Fruit fly (Drosophila melanogaster) whole organism, adult: Measurements from ENCODE around the gene Tat.

ENCODE experiments used
- CG11617 ChIP-seq: fragments of 200-800 bp; sonication (Bioruptor generic); optimal IDR thresholded peaks from 2 replicates; lab custom pipeline; 2017; ENCODE audit warnings: mild to moderate bottlenecking, missing biosample characterization, missing genetic modification reagents, missing genetic modification characterization
- CG12768 ChIP-seq: fragments of 200-800 bp; sonication (Bioruptor generic); optimal IDR thresholded peaks from 2 replicates; lab custom pipeline; 2017; ENCODE audit warnings: missing biosample characterization, missing genetic modification characterization, mild to moderate bottlenecking, moderate library complexity, missing genetic modification reagents
- CG1620 ChIP-seq: fragments of 200-800 bp; sonication (Bioruptor generic); optimal IDR thresholded peaks from 2 replicates; lab custom pipeline; 2016; ENCODE audit warnings: missing biosample characterization, missing genetic modification characterization
- Clk ChIP-seq: fragments of 200-800 bp; sonication (Bioruptor generic); optimal IDR thresholded peaks from 2 replicates; lab custom pipeline; 2017; ENCODE audit warnings: missing biosample characterization, missing genetic modification characterization
- Crg-1 ChIP-seq: fragments of 200-800 bp; sonication (Bioruptor generic); optimal IDR thresholded peaks from 2 replicates; lab custom pipeline; 2016; ENCODE audit warnings: missing biosample characterization, missing genetic modification characterization
- Hr96 ChIP-seq: fragments of 200-800 bp; sonication (Bioruptor generic); optimal IDR thresholded peaks from 2 replicates; lab custom pipeline; 2016; ENCODE audit warnings: missing biosample characterization, missing genetic modification characterization
- bab1 ChIP-seq: fragments of 200-800 bp; sonication (Bioruptor generic); optimal IDR thresholded peaks from 3 replicates; lab custom pipeline; 2019; ENCODE audit warnings: missing biosample characterization, mild to moderate bottlenecking, missing genetic modification characterization, moderate library complexity
- cic ChIP-seq: fragments of 200-800 bp; sonication (Bioruptor generic); optimal IDR thresholded peaks from 2 replicates; lab custom pipeline; 2017; ENCODE audit warnings: missing biosample characterization, mild to moderate bottlenecking, missing genetic modification characterization, moderate library complexity
- cnc ChIP-seq, 2 experiments: fragments of >200 bp; optimal IDR thresholded peaks; 2 replicates each; lab custom pipeline; 2017
- pad ChIP-seq: fragments of 200-800 bp; sonication (Bioruptor generic); optimal IDR thresholded peaks from 3 replicates; lab custom pipeline; 2017; ENCODE audit warnings: missing biosample characterization, missing genetic modification characterization, mild to moderate bottlenecking, moderate library complexity, missing genetic modification reagents
- tj ChIP-seq: fragments of 200-800 bp; sonication (Bioruptor generic); optimal IDR thresholded peaks from 3 replicates; lab custom pipeline; 2017; ENCODE audit warnings: missing biosample characterization, mild to moderate bottlenecking, missing genetic modification characterization, moderate library complexity
- toe ChIP-seq: fragments of 200-800 bp; sonication (Bioruptor generic); optimal IDR thresholded peaks from 2 replicates; lab custom pipeline; 2016; ENCODE audit warnings: missing biosample characterization, missing genetic modification characterization

DNA sequence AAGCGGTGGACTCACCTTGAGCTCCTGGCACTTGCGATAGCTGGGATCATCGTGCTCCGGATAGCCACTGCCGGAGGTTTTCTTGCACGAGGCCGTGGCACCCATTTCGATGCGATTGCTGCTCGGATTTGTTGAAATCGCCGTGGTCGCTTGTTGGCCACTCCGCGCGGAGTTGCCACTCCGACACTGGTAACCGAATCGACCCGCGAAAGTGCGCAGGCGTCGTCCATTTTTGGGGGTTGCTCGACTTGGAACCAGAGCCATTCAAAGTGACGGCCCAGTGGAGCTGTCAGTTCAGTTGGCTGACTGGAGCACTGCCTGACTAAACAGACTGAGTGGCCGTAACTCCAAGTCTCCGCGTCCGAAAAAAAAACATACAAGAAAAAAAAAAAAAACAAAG, 5.1 kb downstream of the Tat start, which contains the start of the genes CG13404 and na:
- no peak for TF ChIP-seq Crg-1
- no peak for TF ChIP-seq cic (GFP tag; lab: Kevin White, UChicago)
- no peak for TF ChIP-seq CG12768
- TF ChIP-seq cnc (optimal IDR thresholded peaks at IDR 0.05; lab: Kevin White, UChicago) = no peak
- TF ChIP-seq toe = no peak
- TF ChIP-seq bab1 = no peak
- TF ChIP-seq CG11617 (GFP tag; lab: Kevin White, UChicago) = no peak
- no peak for TF ChIP-seq tj
- TF ChIP-seq pad (GFP tag; lab: Kevin White, UChicago) = no peak
- TF ChIP-seq Hr96 (GFP tag; lab: Kevin White, UChicago) = no peak
- no peak for TF ChIP-seq CG1620
- TF ChIP-seq Clk (GFP tag; lab: Kevin White, UChicago) = no peak
